Fruit fly (Drosophila melanogaster) whole organism, adult: Measurements from ENCODE around the gene VhaM9.7-b.

Source experiments
- CG11617 ChIP-seq: fragments of 200-800 bp; sonication (Bioruptor generic); optimal IDR thresholded peaks from 2 replicates; lab custom pipeline; 2017; ENCODE audit warnings: mild to moderate bottlenecking, missing biosample characterization, missing genetic modification reagents, missing genetic modification characterization
- CG1620 ChIP-seq: fragments of 200-800 bp; sonication (Bioruptor generic); optimal IDR thresholded peaks from 2 replicates; lab custom pipeline; 2016; ENCODE audit warnings: missing biosample characterization, missing genetic modification characterization
- CG33017 ChIP-seq: fragments of 200-800 bp; sonication (Bioruptor generic); optimal IDR thresholded peaks from 2 replicates; lab custom pipeline; 2018; ENCODE audit warnings: missing biosample characterization, mild to moderate bottlenecking, missing genetic modification characterization, moderate library complexity
- CG5204 ChIP-seq: fragments of 200-800 bp; sonication (Bioruptor generic); optimal IDR thresholded peaks from 2 replicates; lab custom pipeline; 2016; ENCODE audit warnings: missing biosample characterization, missing genetic modification characterization
- CG7045 ChIP-seq: fragments of 200-800 bp; sonication (Bioruptor generic); optimal IDR thresholded peaks from 2 replicates; lab custom pipeline; 2017; ENCODE audit warnings: missing biosample characterization, mild to moderate bottlenecking, missing genetic modification characterization
- Clk ChIP-seq: fragments of 200-800 bp; sonication (Bioruptor generic); optimal IDR thresholded peaks from 2 replicates; lab custom pipeline; 2017; ENCODE audit warnings: missing biosample characterization, missing genetic modification characterization
- cic ChIP-seq: fragments of 200-800 bp; sonication (Bioruptor generic); optimal IDR thresholded peaks from 2 replicates; lab custom pipeline; 2017; ENCODE audit warnings: missing biosample characterization, mild to moderate bottlenecking, missing genetic modification characterization, moderate library complexity

DNA sequence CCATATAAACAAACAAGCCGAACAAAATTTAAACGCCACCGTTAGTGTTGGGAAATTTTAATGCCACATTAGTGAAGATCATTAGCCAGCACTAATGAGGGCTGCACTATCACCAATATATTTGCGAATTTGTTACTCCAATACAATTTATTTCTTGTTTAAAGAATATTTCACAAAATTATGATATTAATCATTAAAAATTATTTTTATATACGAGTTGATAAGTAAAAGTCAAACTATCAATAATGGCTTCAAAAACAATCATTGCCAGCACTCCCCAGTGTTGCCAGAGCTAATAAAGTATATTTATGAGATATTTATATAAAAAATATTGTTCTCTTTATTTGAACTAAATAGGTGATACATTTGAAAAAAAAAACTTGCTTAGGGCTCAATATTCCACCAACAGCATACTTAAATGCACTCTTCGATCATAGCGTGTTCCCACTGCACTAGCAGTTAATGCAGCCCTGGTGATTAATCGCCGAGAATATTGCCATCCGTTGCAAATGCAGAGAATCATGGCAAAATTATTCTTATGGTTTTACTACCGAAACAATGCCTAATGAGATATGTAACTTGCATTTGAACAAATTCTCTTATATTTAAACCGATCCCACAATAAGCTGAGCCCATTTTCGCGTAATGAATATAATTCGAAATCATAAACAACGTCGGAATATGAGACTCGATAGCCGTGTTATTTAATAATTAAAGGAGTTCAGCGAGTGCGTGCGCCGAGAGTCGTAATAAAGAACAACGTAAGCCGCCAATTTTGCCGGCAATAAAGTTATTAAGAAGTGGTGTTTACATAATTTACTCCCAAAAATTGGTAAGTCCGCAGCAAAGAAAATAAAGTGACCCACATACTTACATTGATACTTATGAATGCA, 23.6 kb upstream of the VhaM9.7-b start, which contains the start of the genes SAK and Cdk12:
- TF ChIP-seq CG1620 (GFP tag; lab: Kevin White, UChicago) (peak; percentile 60), CG5204 (GFP tag; lab: Kevin White, UChicago) (peak; percentile 84), CG11617 (GFP tag; lab: Kevin White, UChicago) (peak; percentile 95), CG7045 (GFP tag; lab: Kevin White, UChicago) (peak; percentile 94), cic (GFP tag; lab: Kevin White, UChicago) (peak; percentile 59), Clk (peak; percentile 70), CG33017 (tag; lab: Kevin White, UChicago) (peak; percentile 89)
